Worm (Caenorhabditis elegans) whole organism, late embryonic: Measurements from ENCODE around the gene ZK688.10.

Experiments used
- K02D7.2 ChIP-seq: sonication (generic microtip); optimal IDR thresholded peaks from 2 replicates; lab custom pipeline; 2017; ENCODE audit warnings: mild to moderate bottlenecking, missing genetic modification characterization, missing compliant biosample characterization
- ama-1 ChIP-seq: fragments of 150-350 bp; optimal IDR thresholded peaks from 2 replicates; lab custom pipeline; 2014
- ceh-34 ChIP-seq: sonication (generic microtip); optimal IDR thresholded peaks from 2 replicates; lab custom pipeline; 2016; ENCODE audit warnings: mild to moderate bottlenecking, missing genetic modification characterization, missing compliant biosample characterization
- dmd-4 ChIP-seq: sonication (generic microtip); optimal IDR thresholded peaks from 2 replicates; lab custom pipeline; 2016; ENCODE audit warnings: borderline replicate concordance, missing genetic modification characterization, missing compliant biosample characterization
- fkh-10 ChIP-seq: fragments of 150-350 bp; optimal IDR thresholded peaks from 2 replicates; lab custom pipeline; 2014; ENCODE audit warnings: missing biosample characterization, missing genetic modification reagents, missing genetic modification characterization
- lin-11 ChIP-seq: fragments of 200-800 bp; sonication (Bioruptor generic); optimal IDR thresholded peaks from 2 replicates; lab custom pipeline; 2018; ENCODE audit warnings: mild to moderate bottlenecking, missing genetic modification characterization, missing compliant biosample characterization
- pha-4 ChIP-seq: fragments of 150-350 bp; optimal IDR thresholded peaks from 2 replicates; lab custom pipeline; 2018; ENCODE audit warnings: missing biosample characterization, missing genetic modification reagents, missing genetic modification characterization
- pqm-1 ChIP-seq: sonication (generic microtip); optimal IDR thresholded peaks from 2 replicates; lab custom pipeline; 2016; ENCODE audit warnings: missing genetic modification characterization, missing compliant biosample characterization
- unc-55 ChIP-seq: sonication (generic microtip); optimal IDR thresholded peaks from 2 replicates; lab custom pipeline; 2017; ENCODE audit warnings: missing biosample characterization, missing genetic modification reagents, missing genetic modification characterization
- unc-86 ChIP-seq: sonication (generic microtip); optimal IDR thresholded peaks from 2 replicates; lab custom pipeline; 2016; ENCODE audit warnings: missing genetic modification characterization, missing compliant biosample characterization

DNA sequence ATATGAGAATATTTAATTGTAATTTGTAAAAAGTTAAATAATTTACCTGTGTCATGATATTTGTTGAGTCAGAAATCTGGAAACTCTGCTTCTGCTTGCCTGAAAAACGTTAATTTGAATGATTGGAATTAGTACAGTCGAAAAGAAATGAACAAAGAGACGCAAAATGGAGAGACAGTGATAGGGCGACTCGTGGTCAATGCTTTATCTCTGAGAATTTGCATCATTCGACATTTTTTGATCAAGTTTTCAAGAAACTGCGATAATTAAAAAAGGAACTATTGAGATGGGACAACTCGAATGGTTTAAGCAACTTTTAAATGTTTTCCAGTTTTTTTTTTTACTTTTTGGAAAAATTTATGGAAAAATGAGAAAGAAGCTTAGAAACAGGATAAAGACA is 35.9 kb downstream of the ZK688.10 start, which contains the start of gene cuc-1:
- TF ChIP-seq K02D7.2 (tag; lab: Kevin White, UChicago) (no peak), lin-11 (tag; lab: Kevin White, UChicago) (no peak), ceh-34 (no peak), unc-55 (GFP tag; lab: Kevin White, UChicago) (no peak), fkh-10 (GFP tag; lab: Kevin White, UChicago) (no peak), pqm-1 (no peak), dmd-4 (tag; lab: Kevin White, UChicago) (no peak), pha-4 (tag; lab: Kevin White, UChicago) (no peak), unc-86 (no peak), ama-1 (lab: Kevin White, UChicago) (no peak)
